Fruit fly (Drosophila melanogaster) Kc167 (cell line): ENCODE data around the gene CG13907.

Experiments
- Myc ChIP-seq: fragments of >200 bp; optimal IDR thresholded peaks from 2 replicates; lab custom pipeline; 2017; ENCODE audit warnings: missing external identifiers
- Sin3A ChIP-seq: fragments of >200 bp; optimal IDR thresholded peaks from 2 replicates; lab custom pipeline; 2018; ENCODE audit warnings: missing external identifiers
- h ChIP-seq: fragments of >200 bp; optimal IDR thresholded peaks from 3 replicates; lab custom pipeline; 2018; ENCODE audit warnings: missing external identifiers
- insv ChIP-seq: fragments of >200 bp; optimal IDR thresholded peaks from 3 replicates; lab custom pipeline; 2018; ENCODE audit warnings: missing external identifiers
- psq ChIP-seq: fragments of >200 bp; optimal IDR thresholded peaks from 2 replicates; lab custom pipeline; 2017; ENCODE audit warnings: missing external identifiers
- ttk ChIP-seq: sonication (Bioruptor generic); optimal IDR thresholded peaks from 2 replicates; lab custom pipeline; 2017; ENCODE audit warnings: missing external identifiers

- TF ChIP-seq h (no peak), psq (lab: Kevin White, UChicago) (no peak), Myc (lab: Kevin White, UChicago) (no peak), insv (lab: Kevin White, UChicago) (no peak), Sin3A (lab: Kevin White, UChicago) (no peak), ttk (lab: Kevin White, UChicago) (no peak)
Measured at dm6 chr3L:876087-876486, 5.7 kb downstream of the CG13907 start.
